Worm (Caenorhabditis elegans): ENCODE results near the gene Y48A6C.8.

Y48A6C.8 gene

DNA sequence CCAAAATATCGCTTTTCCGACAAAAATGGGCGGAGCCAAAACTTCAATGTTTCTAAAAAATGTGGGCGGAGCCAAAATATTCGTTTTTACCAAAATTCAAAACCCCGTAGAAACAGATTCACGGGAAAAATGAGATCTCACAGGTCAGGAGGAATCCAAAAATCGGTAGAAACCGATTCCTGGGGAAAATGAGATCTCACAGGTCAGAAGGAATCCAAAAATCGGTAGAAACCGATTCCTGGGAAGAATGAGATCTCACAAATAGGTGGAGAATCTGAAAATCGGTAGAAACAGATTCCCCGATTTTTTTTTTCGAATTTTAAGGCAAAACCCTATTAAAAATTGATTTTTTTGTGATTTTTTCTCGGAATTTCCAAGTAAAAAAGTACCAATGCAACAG is 33.9 kb downstream of the Y48A6C.8 start (continued):
- TF ChIP-seq hlh-15 (tag; optimal IDR thresholded peaks at IDR 0.05), result no peak
- TF ChIP-seq ceh-6 (GFP tag; optimal IDR thresholded peaks at IDR 0.05), result peak; percentile 10
- TF ChIP-seq pax-1 (tag; optimal IDR thresholded peaks at IDR 0.05), result no peak
- no peak for TF ChIP-seq pat-9 (tag; optimal IDR thresholded peaks at IDR 0.05)
- TF ChIP-seq ref-2 (tag; optimal IDR thresholded peaks at IDR 0.05), result no peak
- no peak for TF ChIP-seq ama-1 (optimal IDR thresholded peaks at IDR 0.05)
- TF ChIP-seq elt-4 (tag; optimal IDR thresholded peaks at IDR 0.05), result no peak
- no peak for TF ChIP-seq dve-1 (tag; optimal IDR thresholded peaks at IDR 0.05)
- no peak for TF ChIP-seq fkh-10 (GFP tag; optimal IDR thresholded peaks at IDR 0.05)
- TF ChIP-seq C08G9.2 (tag; optimal IDR thresholded peaks at IDR 0.05), result peak; percentile 93
- peak; percentile 33 for TF ChIP-seq gmeb-2 (tag; optimal IDR thresholded peaks at IDR 0.05)
- no peak for TF ChIP-seq unc-55 (GFP tag; optimal IDR thresholded peaks at IDR 0.05)
- no peak for TF ChIP-seq lin-11 (tag; optimal IDR thresholded peaks at IDR 0.05)
- TF ChIP-seq F13H6.1 (tag; optimal IDR thresholded peaks at IDR 0.05), result peak; percentile 75
- no peak for TF ChIP-seq madf-2 (tag; optimal IDR thresholded peaks at IDR 0.05)
- TF ChIP-seq lim-6 (tag; optimal IDR thresholded peaks at IDR 0.05), result peak; percentile 36
- peak; percentile 4 for TF ChIP-seq npax-4 (tag; optimal IDR thresholded peaks at IDR 0.05)
- TF ChIP-seq unc-3 (GFP tag; conservative IDR thresholded peaks at IDR 0.05), result no peak
- peak; percentile 16 for TF ChIP-seq unc-3 (tag; optimal IDR thresholded peaks at IDR 0.05)
- TF ChIP-seq ceh-2 (tag; optimal IDR thresholded peaks at IDR 0.05), result peak; percentile 87

DNA sequence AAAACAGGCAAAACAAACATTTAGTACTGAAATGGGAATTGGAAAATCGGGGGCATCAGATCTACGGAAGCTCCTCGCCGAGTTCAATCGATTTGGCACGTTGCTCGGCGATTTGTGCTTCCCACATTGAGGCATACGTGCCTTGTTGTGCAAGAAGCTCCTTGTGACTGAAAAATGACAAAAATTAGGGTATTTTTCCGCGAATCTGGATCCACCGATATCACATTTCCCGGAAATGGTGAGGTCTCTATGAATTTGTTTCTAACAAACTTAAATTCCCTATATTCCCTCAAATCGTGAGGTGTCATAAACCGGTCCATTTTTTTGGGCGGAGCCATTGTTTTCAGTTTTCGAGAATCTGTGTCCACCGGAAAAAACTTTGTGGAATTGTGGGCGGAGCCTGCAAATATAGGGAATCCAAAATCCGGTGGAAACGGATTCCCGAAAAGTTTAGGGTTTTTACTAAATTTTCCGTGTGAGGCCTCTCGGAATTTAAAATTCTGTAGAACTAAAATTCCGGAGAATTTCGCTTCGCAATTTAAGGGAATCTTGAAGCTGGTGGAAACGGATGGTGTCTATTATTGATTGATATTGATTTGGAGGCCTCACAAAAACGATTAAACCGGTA is 35.7 kb downstream of the Y48A6C.8 start:
- TF ChIP-seq ceh-18 (tag; optimal IDR thresholded peaks at IDR 0.05) (peak; percentile 37), nhr-232 (tag; optimal IDR thresholded peaks at IDR 0.05) (no peak), F13H6.1 (tag; optimal IDR thresholded peaks at IDR 0.05) (peak; percentile 90), ama-1 (optimal IDR thresholded peaks at IDR 0.05) (no peak), ceh-45 (GFP tag; IDR thresholded peaks at IDR 0.05) (no peak; the same call in 1 of the 2 replicates), sdc-2 (tag; optimal IDR thresholded peaks at IDR 0.05) (peak; percentile 50), unc-55 (GFP tag; optimal IDR thresholded peaks at IDR 0.05) (no peak), unc-86 (tag; optimal IDR thresholded peaks at IDR 0.05) (peak; percentile 76), ceh-9 (tag; optimal IDR thresholded peaks at IDR 0.05) (peak; percentile 23), syd-9 (tag; optimal IDR thresholded peaks at IDR 0.05) (peak; percentile 36), ceh-14 (tag; optimal IDR thresholded peaks at IDR 0.05) (peak; percentile 94), ceh-24 (tag; optimal IDR thresholded peaks at IDR 0.05) (no peak), ceh-34 (tag; optimal IDR thresholded peaks at IDR 0.05) (peak; percentile 52), odd-2 (tag; optimal IDR thresholded peaks at IDR 0.05) (no peak), pqm-1 (tag; optimal IDR thresholded peaks at IDR 0.05) (peak; percentile 87), ceh-48 (tag; optimal IDR thresholded peaks at IDR 0.05) (no peak), T23F11.4 (GFP tag; optimal IDR thresholded peaks at IDR 0.05) (peak; percentile 64), elt-2 (tag; optimal IDR thresholded peaks at IDR 0.05) (peak; percentile 72), pat-9 (tag; optimal IDR thresholded peaks at IDR 0.05) (no peak), pha-4 (tag; optimal IDR thresholded peaks at IDR 0.05) (no peak), pha-2 (tag; optimal IDR thresholded peaks at IDR 0.05) (peak; percentile 73), fax-1 (tag; optimal IDR thresholded peaks at IDR 0.05) (peak; percentile 85), lim-6 (tag; optimal IDR thresholded peaks at IDR 0.05) (peak; percentile 91), zip-5 (tag; optimal IDR thresholded peaks at IDR 0.05) (peak; percentile 88), fkh-6 (tag; optimal IDR thresholded peaks at IDR 0.05) (peak; percentile 69), hlh-6 (tag; optimal IDR thresholded peaks at IDR 0.05) (peak; percentile 7), pax-1 (tag; optimal IDR thresholded peaks at IDR 0.05) (no peak), K02D7.2 (tag; optimal IDR thresholded peaks at IDR 0.05) (peak; percentile 43), C38D4.7 (GFP tag; optimal IDR thresholded peaks at IDR 0.05) (peak; percentile 36), che-1 (tag; optimal IDR thresholded peaks at IDR 0.05) (peak; percentile 42), ceh-31 (tag; optimal IDR thresholded peaks at IDR 0.05) (peak; percentile 99), Y22D7AL.16 (tag; optimal IDR thresholded peaks at IDR 0.05) (peak; percentile 9), tbx-7 (tag; optimal IDR thresholded peaks at IDR 0.05) (peak; percentile 98), dmd-4 (tag; optimal IDR thresholded peaks at IDR 0.05; ENCODE audit: borderline replicate concordance) (peak; percentile 39), nhr-11 (tag; optimal IDR thresholded peaks at IDR 0.05) (no peak), gmeb-2 (tag; optimal IDR thresholded peaks at IDR 0.05) (peak; percentile 39), ceh-30 (tag; optimal IDR thresholded peaks at IDR 0.05) (no peak), lin-11 (tag; optimal IDR thresholded peaks at IDR 0.05) (no peak), npax-4 (tag; optimal IDR thresholded peaks at IDR 0.05) (no peak), C08G9.2 (tag; optimal IDR thresholded peaks at IDR 0.05) (peak; percentile 99), pag-3 (tag; optimal IDR thresholded peaks at IDR 0.05; ENCODE audit: borderline replicate concordance) (peak; percentile 60)
